Worm (Caenorhabditis elegans): Measurements from ENCODE around the gene ule-5.

- TF ChIP-seq unc-62 (GFP tag; optimal IDR thresholded peaks at IDR 0.05) = no peak
- TF ChIP-seq ama-1 (optimal IDR thresholded peaks at IDR 0.05) = no peak
- TF ChIP-seq pha-4 (tag; optimal IDR thresholded peaks at IDR 0.05) = no peak
Measured at ce11 chrX:11870393-11870792, 12.5 kb upstream of the ule-5 start.

All from whole organism, L3 larva.